Worm (Caenorhabditis elegans) whole organism, young adult: Measurements from ENCODE around the gene K11H12.8.

Experiments
- ama-1 ChIP-seq, 3 experiments: fragments of 150-350 bp in 1 of 3; sonication (generic microtip) in 2 of 3; optimal IDR thresholded peaks; 2 replicates each; lab custom pipeline; 2014 to 2018; ENCODE audit warnings: missing biosample characterization in 2 of 3, missing genetic modification characterization in 2 of 3, missing genetic modification reagents in 2 of 3
- bed-1 ChIP-seq: fragments of 200-800 bp; sonication (Bioruptor generic); IDR thresholded peaks from 2 replicates; pipeline ENCODE4 v1.3.6; 2022; ENCODE audit warnings: missing genetic modification reagents, missing genetic modification characterization, missing compliant biosample characterization
- bed-2 ChIP-seq: fragments of 200-800 bp; sonication (Bioruptor generic); IDR thresholded peaks from 2 replicates; pipeline ENCODE4 v1.3.6; 2022; ENCODE audit warnings: missing genetic modification reagents, missing genetic modification characterization, missing compliant biosample characterization
- hlh-12 ChIP-seq: sonication (generic microtip); optimal IDR thresholded peaks from 2 replicates; lab custom pipeline; 2016; ENCODE audit warnings: missing genetic modification characterization, missing compliant biosample characterization
- let-526 ChIP-seq: fragments of 200-800 bp; sonication (Bioruptor generic); IDR thresholded peaks from 2 replicates; pipeline ENCODE4 v1.3.6; 2022; ENCODE audit warnings: missing genetic modification reagents, missing genetic modification characterization, missing compliant biosample characterization
- let-607 ChIP-seq, 2 experiments: fragments of 200-800 bp in 1 of 2; sonication (Bioruptor generic) in 1 of 2; sonication (generic microtip) in 1 of 2; optimal IDR thresholded peaks; 2 replicates each; lab custom pipeline; 2016 to 2018; ENCODE audit warnings: mild to moderate bottlenecking in 2 of 2, missing compliant biosample characterization in 2 of 2, missing genetic modification characterization in 2 of 2, moderate library complexity in 2 of 2, missing genotype in 1 of 2
- mxl-1 ChIP-seq: sonication (generic microtip); optimal IDR thresholded peaks from 2 replicates; lab custom pipeline; 2016; ENCODE audit warnings: missing genetic modification characterization, missing compliant biosample characterization
- snpc-4 ChIP-seq, 5 experiments: fragments of 150-350 bp in 1 of 5; sonication (generic microtip) in 4 of 5; optimal IDR thresholded peaks; 2 replicates each; lab custom pipeline; 2014 to 2018; ENCODE audit warnings: missing genetic modification characterization in 5 of 5, missing biosample characterization in 3 of 5, antibody characterized with exemption in 2 of 5, mild to moderate bottlenecking in 2 of 5, missing compliant biosample characterization in 2 of 5, missing genotype in 2 of 5, moderate library complexity in 2 of 5, missing genetic modification reagents in 1 of 5
- tbx-9 ChIP-seq: sonication (generic microtip); optimal IDR thresholded peaks from 2 replicates; lab custom pipeline; 2016; ENCODE audit warnings: borderline replicate concordance, missing genetic modification characterization, inconsistent platforms, missing compliant biosample characterization
- unc-130 ChIP-seq: sonication (generic microtip); optimal IDR thresholded peaks from 2 replicates; lab custom pipeline; 2016; ENCODE audit warnings: missing genetic modification reagents, missing genetic modification characterization, missing compliant biosample characterization
- unc-62 ChIP-seq: fragments of 150-350 bp; optimal IDR thresholded peaks from 2 replicates; lab custom pipeline; 2014; ENCODE audit warnings: missing biosample characterization, missing genetic modification reagents, missing genetic modification characterization
- ztf-22 ChIP-seq: fragments of 200-800 bp; sonication (Bioruptor generic); optimal IDR thresholded peaks from 2 replicates; lab custom pipeline; 2018; ENCODE audit warnings: mild to moderate bottlenecking, missing genetic modification characterization, moderate library complexity, missing compliant biosample characterization

- TF ChIP-seq ztf-22 (no peak), hlh-12 (tag; lab: Kevin White, UChicago) (no peak), bed-2 (GFP tag; lab: Robert Waterston, UW) (no peak), let-607 (tag; optimal IDR thresholded peaks at IDR 0.05; lab: Kevin White, UChicago) (no peak), bed-1 (GFP tag; lab: Robert Waterston, UW) (no peak), let-526 (GFP tag; lab: Robert Waterston, UW) (no peak), unc-130 (GFP tag; lab: Kevin White, UChicago) (no peak), unc-62 (GFP tag; lab: Kevin White, UChicago) (no peak), tbx-9 (tag; lab: Kevin White, UChicago) (no peak), snpc-4 (GFP tag; optimal IDR thresholded peaks at IDR 0.05; lab: Kevin White, UChicago) (no peak), snpc-4 (tag; optimal IDR thresholded peaks at IDR 0.05; lab: Kevin White, UChicago) (no peak), ama-1 (optimal IDR thresholded peaks at IDR 0.05; lab: Kevin White, UChicago) (no peak), ama-1 (GFP tag; optimal IDR thresholded peaks at IDR 0.05; lab: Kevin White, UChicago) (no peak), mxl-1 (tag; lab: Kevin White, UChicago) (no peak)
Observed at ce11 chrIV:630598-630997, 24.6 kb upstream of the K11H12.8 start.
